Worm (Caenorhabditis elegans) whole organism, L3 larva: ENCODE measurements around the gene T07F8.4.

ENCODE experiments used
- elt-2 ChIP-seq: sonication (generic microtip); optimal IDR thresholded peaks from 2 replicates; lab custom pipeline; 2016; ENCODE audit warnings: missing genetic modification reagents, mild to moderate bottlenecking, missing genetic modification characterization, missing compliant biosample characterization
- jun-1 ChIP-seq: fragments of 150-350 bp; optimal IDR thresholded peaks from 2 replicates; lab custom pipeline; 2014; ENCODE audit warnings: missing biosample characterization, missing genetic modification reagents, missing genetic modification characterization
- tbx-2 ChIP-seq: sonication (generic microtip); optimal IDR thresholded peaks from 2 replicates; lab custom pipeline; 2016; ENCODE audit warnings: mild to moderate bottlenecking, missing genetic modification characterization, missing compliant biosample characterization

DNA sequence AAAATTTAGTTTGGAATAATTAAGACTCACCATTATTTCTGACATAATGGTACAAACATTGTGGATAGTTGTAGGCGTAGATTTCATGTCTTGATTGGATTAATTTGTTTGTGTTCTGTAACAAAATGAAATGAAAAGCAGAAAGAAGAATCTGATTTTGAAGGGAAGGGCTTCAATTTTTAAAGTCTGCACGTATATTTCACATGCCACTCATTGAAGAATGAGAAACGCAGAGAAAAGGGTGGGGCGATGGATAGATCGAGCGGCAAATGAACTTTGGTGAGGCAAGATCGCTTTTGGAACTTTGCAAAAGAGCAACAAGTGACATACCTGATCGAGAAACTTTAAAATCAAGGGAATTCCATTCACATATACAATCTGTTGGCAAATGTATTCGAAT lies 29.5 kb downstream of the T07F8.4 start:
- TF ChIP-seq tbx-2 (tag; lab: Kevin White, UChicago): no peak
- no peak for TF ChIP-seq elt-2
- no peak for TF ChIP-seq jun-1 (tag; lab: Kevin White, UChicago)
